Fruit fly (Drosophila melanogaster): ENCODE data around the gene cona.

Gene cona

dm6 chr3R:18381014-18381512, 4.6 kb upstream of the cona start, which contains the start of gene CG7675 (continued):
- TF ChIP-seq zen (tag; optimal IDR thresholded peaks at IDR 0.05) (no peak), chinmo (GFP tag; IDR thresholded peaks at IDR 0.05; ENCODE audit: partially characterized antibody) (peak; percentile 95), BEAF-32 (GFP tag; optimal IDR thresholded peaks at IDR 0.05) (no peak), Hr78 (GFP tag; optimal IDR thresholded peaks at IDR 0.05) (peak in 1 of 2 experiments; percentile 62), NFAT (GFP tag; IDR thresholded peaks at IDR 0.05) (no peak), ash1 (GFP tag; optimal IDR thresholded peaks at IDR 0.05) (no peak), CG13424 (tag; optimal IDR thresholded peaks at IDR 0.05) (no peak), Gsc (GFP tag; IDR thresholded peaks at IDR 0.05) (no peak), cg (GFP tag; optimal IDR thresholded peaks at IDR 0.05) (no peak), Hand (GFP tag; optimal IDR thresholded peaks at IDR 0.05) (no peak), CTCF (GFP tag; optimal IDR thresholded peaks at IDR 0.05) (peak; percentile 91), zen2 (GFP tag; IDR thresholded peaks at IDR 0.05; ENCODE audit: partially characterized antibody) (no peak), rib (GFP tag; IDR thresholded peaks at IDR 0.05) (peak; percentile 42; the same call in 1 of the 2 replicates), CG16813 (GFP tag; IDR thresholded peaks at IDR 0.05; ENCODE audit: partially characterized antibody) (no peak), pita (GFP tag; optimal IDR thresholded peaks at IDR 0.05) (no peak), Deaf1 (tag; optimal IDR thresholded peaks at IDR 0.05) (peak; percentile 93), CG1832 (GFP tag; optimal IDR thresholded peaks at IDR 0.05) (no peak), br (optimal IDR thresholded peaks at IDR 0.05) (no peak), pros (GFP tag; optimal IDR thresholded peaks at IDR 0.05) (peak; percentile 56), eve (GFP tag; optimal IDR thresholded peaks at IDR 0.05) (no peak), nom (GFP tag; optimal IDR thresholded peaks at IDR 0.05) (peak; percentile 95), dati (GFP tag; IDR thresholded peaks at IDR 0.05) (no peak), Bgb (GFP tag; IDR thresholded peaks at IDR 0.05; ENCODE audit: partially characterized antibody) (0 out of 2 replicates have a peak, but pooled peaks have one; percentile 17), HLH3B (GFP tag; IDR thresholded peaks at IDR 0.05) (no peak), sc (optimal IDR thresholded peaks at IDR 0.05) (no peak), sc (GFP tag; optimal IDR thresholded peaks at IDR 0.05) (no peak), CG8290 (GFP tag; optimal IDR thresholded peaks at IDR 0.05) (no peak), CG8290 (tag; optimal IDR thresholded peaks at IDR 0.05) (no peak), bowl (GFP tag; IDR thresholded peaks at IDR 0.05) (no peak), Jarid2 (GFP tag; optimal IDR thresholded peaks at IDR 0.05) (peak; percentile 44), sd (tag; optimal IDR thresholded peaks at IDR 0.05) (peak; percentile 84), ato (GFP tag; IDR thresholded peaks at IDR 0.05; ENCODE audit: partially characterized antibody) (no peak), Rx (GFP tag; IDR thresholded peaks at IDR 0.05) (no peak), CG3407 (GFP tag; optimal IDR thresholded peaks at IDR 0.05) (no peak), CG6683 (GFP tag; optimal IDR thresholded peaks at IDR 0.05) (no peak), CG16863 (GFP tag; optimal IDR thresholded peaks at IDR 0.05) (no peak), Usf (GFP tag; optimal IDR thresholded peaks at IDR 0.05) (no peak), mirr (GFP tag; optimal IDR thresholded peaks at IDR 0.05) (no peak), vvl (GFP tag; IDR thresholded peaks at IDR 0.05) (peak; percentile 64), CG12769 (tag; optimal IDR thresholded peaks at IDR 0.05) (peak; percentile 82), E2f1 (GFP tag; IDR thresholded peaks at IDR 0.05) (no peak), Mes4 (GFP tag; optimal IDR thresholded peaks at IDR 0.05) (no peak), bsh (GFP tag; optimal IDR thresholded peaks at IDR 0.05) (peak in 1 of 2 experiments; percentile 61), exex (tag; optimal IDR thresholded peaks at IDR 0.05) (no peak), amos (GFP tag; IDR thresholded peaks at IDR 0.05; ENCODE audit: partially characterized antibody) (peak; percentile 19; the same call in 1 of the 2 replicates), CG10543 (GFP tag; optimal IDR thresholded peaks at IDR 0.05) (peak; percentile 34), aop (GFP tag; IDR thresholded peaks at IDR 0.05) (no peak), Xbp1 (GFP tag; optimal IDR thresholded peaks at IDR 0.05) (no peak), CG6272 (GFP tag; IDR thresholded peaks at IDR 0.05) (no peak), CG1024 (GFP tag; IDR thresholded peaks at IDR 0.05) (no peak), ase (GFP tag; IDR thresholded peaks at IDR 0.05) (no peak)
